Worm (Caenorhabditis elegans) whole organism, late embryonic: ENCODE data around the gene T20D4.10.

Experiments
- T23F11.4 ChIP-seq: fragments of 200-800 bp; sonication (Bioruptor generic); optimal IDR thresholded peaks from 2 replicates; lab custom pipeline; 2018; ENCODE audit warnings: mild to moderate bottlenecking, missing genetic modification characterization, missing compliant biosample characterization
- ceh-14 ChIP-seq: sonication (generic microtip); optimal IDR thresholded peaks from 2 replicates; lab custom pipeline; 2016; ENCODE audit warnings: missing genotype, missing genetic modification characterization, missing compliant biosample characterization
- ceh-45 ChIP-seq: fragments of 200-800 bp; sonication (Bioruptor generic); IDR thresholded peaks from 2 replicates; pipeline ENCODE4 v1.3.6; 2022; ENCODE audit warnings: missing genetic modification reagents, missing genetic modification characterization, missing compliant biosample characterization
- ceh-9 ChIP-seq: sonication (generic microtip); optimal IDR thresholded peaks from 2 replicates; lab custom pipeline; 2016; ENCODE audit warnings: mild to moderate bottlenecking, missing genetic modification characterization, inconsistent platforms, missing compliant biosample characterization
- ets-4 ChIP-seq: sonication (generic microtip); optimal IDR thresholded peaks from 2 replicates; lab custom pipeline; 2016; ENCODE audit warnings: missing genetic modification characterization, missing compliant biosample characterization

- TF ChIP-seq ceh-9 (tag; lab: Kevin White, UChicago) (no peak), ets-4 (no peak), ceh-45 (no peak), T23F11.4 (GFP tag; lab: Kevin White, UChicago) (no peak), ceh-14 (no peak)
Observed at ce11 chrV:3445090-3445832, 45.2 kb downstream of the T20D4.10 start.
